Worm (Caenorhabditis elegans): Measurements from ENCODE around the gene dhs-22.

dhs-22 gene

ce11 chrV:14468196-14468874 is 47.1 kb upstream of the dhs-22 start, which contains the start of gene srz-97 (continued):
- TF ChIP-seq nhr-120 (GFP tag; IDR thresholded peaks at IDR 0.05) (no peak), dpl-1 (GFP tag; optimal IDR thresholded peaks at IDR 0.05) (no peak), F23B12.7 (tag; optimal IDR thresholded peaks at IDR 0.05; ENCODE audit: insufficient read depth) (no peak), lin-54 (GFP tag; optimal IDR thresholded peaks at IDR 0.05) (peak; percentile 13), tbx-9 (tag; optimal IDR thresholded peaks at IDR 0.05; ENCODE audit: borderline replicate concordance) (no peak), F37B4.10 (GFP tag; IDR thresholded peaks at IDR 0.05) (0 out of 2 replicates have a peak, but pooled peaks have one; percentile 73), F33H1.4 (GFP tag; IDR thresholded peaks at IDR 0.05) (peak; percentile 35; the same call in 1 of the 2 replicates), nfya-1 (tag; optimal IDR thresholded peaks at IDR 0.05; ENCODE audit: borderline replicate concordance, insufficient read depth) (no peak), Y95B8A.8 (GFP tag; IDR thresholded peaks at IDR 0.05) (peak; percentile 83; the same call in 1 of the 2 replicates)

- TF ChIP-seq mxl-1 (tag; optimal IDR thresholded peaks at IDR 0.05) (no peak), somi-1 (GFP tag; optimal IDR thresholded peaks at IDR 0.05) (no peak), rpc-1 (optimal IDR thresholded peaks at IDR 0.05) (no peak), rpc-1 (tag; optimal IDR thresholded peaks at IDR 0.05) (no peak), B0019.2 (GFP tag; conservative IDR thresholded peaks at IDR 0.05) (no peak), snpc-1.1 (tag; optimal IDR thresholded peaks at IDR 0.05; ENCODE audit: insufficient read depth) (no peak), ztf-28 (GFP tag; IDR thresholded peaks at IDR 0.05) (no peak), mcd-1 (GFP tag; IDR thresholded peaks at IDR 0.05) (no peak), F52B5.7 (tag; optimal IDR thresholded peaks at IDR 0.05) (no peak), F55B11.4 (tag; optimal IDR thresholded peaks at IDR 0.05; ENCODE audit: borderline replicate concordance, insufficient read depth) (no peak), hlh-26 (GFP tag; conservative IDR thresholded peaks at IDR 0.05) (no peak)
Measured at ce11 chrV:14464368-14464767, 43.1 kb upstream of the dhs-22 start, which contains the start of gene F08H9.4. Gene F08H9.4 (minus strand): TSS chrV:14464428.

- TF ChIP-seq snpc-4 (GFP tag; optimal IDR thresholded peaks at IDR 0.05), result peak; percentile 85
- TF ChIP-seq snpc-4 (tag; optimal IDR thresholded peaks at IDR 0.05), result peak; percentile 90 to 98 (median 94)
- TF ChIP-seq xnd-1 (tag; optimal IDR thresholded peaks at IDR 0.05), result peak; percentile 22
- TF ChIP-seq dox-1 (GFP tag; IDR thresholded peaks at IDR 0.05), result peak; percentile 84
- peak; percentile 69; the same call in 1 of the 2 replicates for TF ChIP-seq lin-26 (GFP tag; IDR thresholded peaks at IDR 0.05)
- TF ChIP-seq egrh-3 (GFP tag; IDR thresholded peaks at IDR 0.05), result peak; percentile 62
- TF ChIP-seq ceh-100 (GFP tag; IDR thresholded peaks at IDR 0.05), result peak; percentile 63
- TF ChIP-seq rcor-1 (GFP tag; IDR thresholded peaks at IDR 0.05), result peak; percentile 55; the same call in 1 of the 2 replicates
- TF ChIP-seq nfyb-1 (GFP tag; IDR thresholded peaks at IDR 0.05), result 0 out of 2 replicates have a peak, but pooled peaks have one; percentile 58
- peak; percentile 88 for TF ChIP-seq attf-6 (GFP tag; IDR thresholded peaks at IDR 0.05)
- TF ChIP-seq madf-6 (GFP tag; IDR thresholded peaks at IDR 0.05), result peak; percentile 77
- 0 out of 2 replicates have a peak, but pooled peaks have one; percentile 18 for TF ChIP-seq ceh-91 (GFP tag; IDR thresholded peaks at IDR 0.05)
- TF ChIP-seq him-1 (tag; optimal IDR thresholded peaks at IDR 0.05), result peak; percentile 90
- peak; percentile 74 for TF ChIP-seq mcd-1 (GFP tag; IDR thresholded peaks at IDR 0.05)
- peak; percentile 52; the same call in 1 of the 2 replicates for TF ChIP-seq B0336.3 (GFP tag; IDR thresholded peaks at IDR 0.05)
- peak; percentile 85 for TF ChIP-seq snpc-3.4 (tag; optimal IDR thresholded peaks at IDR 0.05)
- 0 out of 2 replicates have a peak, but pooled peaks have one; percentile 63 for TF ChIP-seq egl-44 (GFP tag; IDR thresholded peaks at IDR 0.05)
- TF ChIP-seq repo-1 (tag; optimal IDR thresholded peaks at IDR 0.05), result peak; percentile 18
- peak; percentile 93 for TF ChIP-seq snpc-1.1 (tag; optimal IDR thresholded peaks at IDR 0.05; ENCODE audit: insufficient read depth)
- TF ChIP-seq tbp1 (GFP tag; optimal IDR thresholded peaks at IDR 0.05), result peak; percentile 69
- 0 out of 2 replicates have a peak, but pooled peaks have one; percentile 48 for TF ChIP-seq bed-2 (GFP tag; IDR thresholded peaks at IDR 0.05)
- peak; percentile 38 for TF ChIP-seq F49E8.2 (tag; optimal IDR thresholded peaks at IDR 0.05; ENCODE audit: insufficient read depth)
- TF ChIP-seq ztf-18 (tag; optimal IDR thresholded peaks at IDR 0.05), result peak; percentile 2
- peak; percentile 57; the same call in 1 of the 2 replicates for TF ChIP-seq hsf-1 (GFP tag; IDR thresholded peaks at IDR 0.05)
- TF ChIP-seq hmg-1.2 (GFP tag; IDR thresholded peaks at IDR 0.05), result peak; percentile 95
- TF ChIP-seq lin-54 (GFP tag; optimal IDR thresholded peaks at IDR 0.05), result peak; percentile 27
Measured at ce11 chrV:14463087-14463486, 41.8 kb upstream of the dhs-22 start, which contains the start of gene F08H9.3. Gene F08H9.3 (minus strand): TSS chrV:14463338.
